ENCODE assay signal across 2 worm cellular contexts in the genomic region with DNA sequence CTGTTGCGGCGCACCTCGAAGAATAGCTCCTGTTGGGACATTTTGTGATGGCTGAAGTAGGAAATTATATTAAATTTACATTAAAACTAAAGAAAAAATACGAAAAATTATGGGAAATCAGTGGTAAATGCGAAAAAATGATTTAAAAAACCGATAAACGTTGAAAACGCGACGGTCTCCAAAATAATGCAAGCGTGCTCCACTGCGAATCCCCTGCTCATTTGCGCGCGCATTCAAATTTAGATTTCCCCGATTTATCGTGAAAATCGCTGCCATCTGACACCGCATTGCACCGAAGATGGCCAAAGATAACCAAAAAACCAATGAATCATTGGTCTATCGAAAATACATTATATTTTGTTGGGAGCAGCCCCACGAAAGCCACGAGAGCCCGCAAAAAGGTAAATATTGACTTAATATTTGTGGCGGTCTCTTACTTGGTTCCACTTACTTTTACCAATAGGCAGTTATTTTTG.
TF ChIP-seq lines count a peak whose summit lies in the region.

A gene (minus strand): TSS at position 51 of the 476 bp plus-strand sequence.
A gene (plus strand): TSS at position 461 of the 476 bp plus-strand sequence.

TF ChIP-seq in whole organism, L1 larva, 84 proteins besides CTCF, POLR2A, EP300 and RAD21 (continued from another document):
- TF ChIP-seq C16A3.4 (tag; optimal IDR thresholded peaks at IDR 0.05; lab: Kevin White, UChicago) (peak; percentile 73), fkh-8 (tag; optimal IDR thresholded peaks at IDR 0.05; lab: Kevin White, UChicago) (peak; percentile 63), tbx-2 (tag; optimal IDR thresholded peaks at IDR 0.05; lab: Kevin White, UChicago) (peak; percentile 84), efl-1 (optimal IDR thresholded peaks at IDR 0.05; lab: Kevin White, UChicago) (peak; percentile 98 to 99), efl-1 (GFP tag; optimal IDR thresholded peaks at IDR 0.05 in 1 of 2; lab: Kevin White, UChicago) (peak; percentile 100), unc-30 (tag; optimal IDR thresholded peaks at IDR 0.05; lab: Kevin White, UChicago) (no peak), lin-15B (tag; optimal IDR thresholded peaks at IDR 0.05; lab: Kevin White, UChicago) (peak; percentile 65), nhr-12 (tag; optimal IDR thresholded peaks at IDR 0.05; lab: Kevin White, UChicago) (no peak), ceh-63 (GFP tag; optimal IDR thresholded peaks at IDR 0.05; lab: Kevin White, UChicago) (no peak), nhr-85 (tag; lab: Kevin White, UChicago) (peak; percentile 83), fos-1 (tag; optimal IDR thresholded peaks at IDR 0.05; lab: Kevin White, UChicago) (peak; percentile 56), unc-98 (GFP tag; IDR thresholded peaks at IDR 0.05; lab: Robert Waterston, UW) (no peak), nhr-20 (tag; optimal IDR thresholded peaks at IDR 0.05; lab: Kevin White, UChicago) (peak; percentile 80), ceh-82 (tag; optimal IDR thresholded peaks at IDR 0.05; lab: Kevin White, UChicago) (peak; percentile 27 to 86 (median 59)), xbp-1 (tag; optimal IDR thresholded peaks at IDR 0.05; lab: Kevin White, UChicago) (peak; percentile 76), snu-23 (GFP tag; optimal IDR thresholded peaks at IDR 0.05; lab: Kevin White, UChicago) (peak; percentile 77), pax-3 (tag; optimal IDR thresholded peaks at IDR 0.05; lab: Kevin White, UChicago) (peak; percentile 68), mdl-1 (tag; optimal IDR thresholded peaks at IDR 0.05; lab: Kevin White, UChicago) (peak in 1 of 2 experiments; percentile 58), elt-2 (tag; optimal IDR thresholded peaks at IDR 0.05; lab: Kevin White, UChicago) (peak; percentile 8), tlp-1 (tag; optimal IDR thresholded peaks at IDR 0.05; lab: Kevin White, UChicago) (no peak), zag-1 (tag; optimal IDR thresholded peaks at IDR 0.05; lab: Kevin White, UChicago) (no peak), dpl-1 (GFP tag; optimal IDR thresholded peaks at IDR 0.05; lab: Kevin White, UChicago) (peak; percentile 98 to 99 (median 99)), unc-130 (tag; optimal IDR thresholded peaks at IDR 0.05; lab: Kevin White, UChicago) (peak; percentile 53), unc-86 (tag; optimal IDR thresholded peaks at IDR 0.05; lab: Kevin White, UChicago) (peak; percentile 60), Y116A8C.19 (tag; optimal IDR thresholded peaks at IDR 0.05; lab: Kevin White, UChicago; ENCODE audit: borderline replicate concordance) (no peak), jun-1 (tag; optimal IDR thresholded peaks at IDR 0.05; lab: Kevin White, UChicago) (peak; percentile 74), nhr-84 (tag; optimal IDR thresholded peaks at IDR 0.05; lab: Kevin White, UChicago) (no peak), nhr-90 (tag; optimal IDR thresholded peaks at IDR 0.05; lab: Kevin White, UChicago; ENCODE audit: poor library complexity) (peak; percentile 79), nhr-47 (tag; optimal IDR thresholded peaks at IDR 0.05; lab: Kevin White, UChicago) (peak; percentile 87), egl-13 (tag; optimal IDR thresholded peaks at IDR 0.05; lab: Kevin White, UChicago) (peak; percentile 25), ceh-8 (GFP tag; optimal IDR thresholded peaks at IDR 0.05; lab: Kevin White, UChicago) (peak; percentile 29), hlh-17 (GFP tag; optimal IDR thresholded peaks at IDR 0.05; lab: Kevin White, UChicago; ENCODE audit: borderline replicate concordance) (no peak), nhr-19 (GFP tag; conservative IDR thresholded peaks at IDR 0.05; lab: Robert Waterston, UW) (peak; percentile 76), lin-14 (GFP tag; optimal IDR thresholded peaks at IDR 0.05; lab: Kevin White, UChicago) (no peak), irx-1 (tag; optimal IDR thresholded peaks at IDR 0.05; lab: Kevin White, UChicago) (peak; percentile 76), egl-27 (tag; optimal IDR thresholded peaks at IDR 0.05; lab: Kevin White, UChicago) (no peak), mab-9 (GFP tag; IDR thresholded peaks at IDR 0.05; lab: Robert Waterston, UW) (0 out of 2 replicates have a peak, but pooled peaks have one; percentile 47)

TF ChIP-seq in whole organism, L2 larva, 48 proteins besides CTCF, POLR2A, EP300 and RAD21 (continued from another document):
- TF ChIP-seq nhr-12 (tag; optimal IDR thresholded peaks at IDR 0.05; lab: Kevin White, UChicago) (no peak), ama-1 (optimal IDR thresholded peaks at IDR 0.05; lab: Kevin White, UChicago) (no peak), sma-9 (GFP tag; optimal IDR thresholded peaks at IDR 0.05; lab: Kevin White, UChicago) (no peak), sma-9 (tag; optimal IDR thresholded peaks at IDR 0.05; lab: Kevin White, UChicago) (no peak), R02D3.7 (tag; optimal IDR thresholded peaks at IDR 0.05; lab: Kevin White, UChicago) (no peak), lin-11 (tag; optimal IDR thresholded peaks at IDR 0.05; lab: Kevin White, UChicago) (peak; percentile 40), nhr-11 (tag; optimal IDR thresholded peaks at IDR 0.05; lab: Kevin White, UChicago) (no peak), ceh-16 (tag; optimal IDR thresholded peaks at IDR 0.05; lab: Kevin White, UChicago) (no peak), unc-39 (tag; optimal IDR thresholded peaks at IDR 0.05; lab: Kevin White, UChicago) (no peak), nhr-10 (tag; optimal IDR thresholded peaks at IDR 0.05; lab: Kevin White, UChicago) (no peak), sma-3 (GFP tag; optimal IDR thresholded peaks at IDR 0.05; lab: Kevin White, UChicago) (peak; percentile 64), peb-1 (tag; optimal IDR thresholded peaks at IDR 0.05; lab: Kevin White, UChicago) (no peak), elt-3 (tag; optimal IDR thresholded peaks at IDR 0.05; lab: Kevin White, UChicago) (no peak), snpc-4 (tag; optimal IDR thresholded peaks at IDR 0.05; lab: Kevin White, UChicago) (no peak)
